Fruit fly (Drosophila melanogaster) whole organism, adult: ENCODE measurements around the gene CG45066.

Experiments used
- CG11617 ChIP-seq: fragments of 200-800 bp; sonication (Bioruptor generic); optimal IDR thresholded peaks from 2 replicates; lab custom pipeline; 2017; ENCODE audit warnings: mild to moderate bottlenecking, missing biosample characterization, missing genetic modification reagents, missing genetic modification characterization
- CG12768 ChIP-seq: fragments of 200-800 bp; sonication (Bioruptor generic); optimal IDR thresholded peaks from 2 replicates; lab custom pipeline; 2017; ENCODE audit warnings: missing biosample characterization, missing genetic modification characterization, mild to moderate bottlenecking, moderate library complexity, missing genetic modification reagents
- CG14711 ChIP-seq: fragments of 200-800 bp; sonication (Bioruptor generic); optimal IDR thresholded peaks from 2 replicates; lab custom pipeline; 2018; ENCODE audit warnings: missing biosample characterization, mild to moderate bottlenecking, missing genetic modification characterization, moderate library complexity
- CG1620 ChIP-seq: fragments of 200-800 bp; sonication (Bioruptor generic); optimal IDR thresholded peaks from 2 replicates; lab custom pipeline; 2016; ENCODE audit warnings: missing biosample characterization, missing genetic modification characterization
- CG33017 ChIP-seq: fragments of 200-800 bp; sonication (Bioruptor generic); optimal IDR thresholded peaks from 2 replicates; lab custom pipeline; 2018; ENCODE audit warnings: missing biosample characterization, mild to moderate bottlenecking, missing genetic modification characterization, moderate library complexity
- CG5204 ChIP-seq: fragments of 200-800 bp; sonication (Bioruptor generic); optimal IDR thresholded peaks from 2 replicates; lab custom pipeline; 2016; ENCODE audit warnings: missing biosample characterization, missing genetic modification characterization
- CG7045 ChIP-seq: fragments of 200-800 bp; sonication (Bioruptor generic); optimal IDR thresholded peaks from 2 replicates; lab custom pipeline; 2017; ENCODE audit warnings: missing biosample characterization, mild to moderate bottlenecking, missing genetic modification characterization
- CG7101 ChIP-seq: fragments of 200-800 bp; sonication (Bioruptor generic); optimal IDR thresholded peaks from 2 replicates; lab custom pipeline; 2018; ENCODE audit warnings: missing biosample characterization, mild to moderate bottlenecking, missing genetic modification characterization, moderate library complexity
- Clk ChIP-seq: fragments of 200-800 bp; sonication (Bioruptor generic); optimal IDR thresholded peaks from 2 replicates; lab custom pipeline; 2017; ENCODE audit warnings: missing biosample characterization, missing genetic modification characterization
- Crg-1 ChIP-seq: fragments of 200-800 bp; sonication (Bioruptor generic); optimal IDR thresholded peaks from 2 replicates; lab custom pipeline; 2016; ENCODE audit warnings: missing biosample characterization, missing genetic modification characterization
- Hr96 ChIP-seq: fragments of 200-800 bp; sonication (Bioruptor generic); optimal IDR thresholded peaks from 2 replicates; lab custom pipeline; 2016; ENCODE audit warnings: missing biosample characterization, missing genetic modification characterization
- Mnt ChIP-seq: fragments of 200-800 bp; sonication (Bioruptor generic); optimal IDR thresholded peaks from 2 replicates; lab custom pipeline; 2016; ENCODE audit warnings: missing biosample characterization, mild to moderate bottlenecking, missing genetic modification characterization
- bab1 ChIP-seq: fragments of 200-800 bp; sonication (Bioruptor generic); optimal IDR thresholded peaks from 3 replicates; lab custom pipeline; 2019; ENCODE audit warnings: missing biosample characterization, mild to moderate bottlenecking, missing genetic modification characterization, moderate library complexity
- cic ChIP-seq: fragments of 200-800 bp; sonication (Bioruptor generic); optimal IDR thresholded peaks from 2 replicates; lab custom pipeline; 2017; ENCODE audit warnings: missing biosample characterization, mild to moderate bottlenecking, missing genetic modification characterization, moderate library complexity
- cnc ChIP-seq, 2 experiments: fragments of >200 bp; optimal IDR thresholded peaks; 2 replicates each; lab custom pipeline; 2017
- kay ChIP-seq: fragments of 200-800 bp; sonication (Bioruptor generic); peaks from one replicate; lab custom pipeline; 2016; ENCODE audit warnings: missing biosample characterization, missing genetic modification characterization, borderline replicate concordance
- ovo ChIP-seq: fragments of 200-800 bp; sonication (Bioruptor generic); optimal IDR thresholded peaks from 2 replicates; lab custom pipeline; 2016; ENCODE audit warnings: missing biosample characterization, missing genetic modification characterization
- pad ChIP-seq: fragments of 200-800 bp; sonication (Bioruptor generic); optimal IDR thresholded peaks from 3 replicates; lab custom pipeline; 2017; ENCODE audit warnings: missing biosample characterization, missing genetic modification characterization, mild to moderate bottlenecking, moderate library complexity, missing genetic modification reagents
- tj ChIP-seq: fragments of 200-800 bp; sonication (Bioruptor generic); optimal IDR thresholded peaks from 3 replicates; lab custom pipeline; 2017; ENCODE audit warnings: missing biosample characterization, mild to moderate bottlenecking, missing genetic modification characterization, moderate library complexity
- toe ChIP-seq: fragments of 200-800 bp; sonication (Bioruptor generic); optimal IDR thresholded peaks from 2 replicates; lab custom pipeline; 2016; ENCODE audit warnings: missing biosample characterization, missing genetic modification characterization

The CG45066 gene

DNA sequence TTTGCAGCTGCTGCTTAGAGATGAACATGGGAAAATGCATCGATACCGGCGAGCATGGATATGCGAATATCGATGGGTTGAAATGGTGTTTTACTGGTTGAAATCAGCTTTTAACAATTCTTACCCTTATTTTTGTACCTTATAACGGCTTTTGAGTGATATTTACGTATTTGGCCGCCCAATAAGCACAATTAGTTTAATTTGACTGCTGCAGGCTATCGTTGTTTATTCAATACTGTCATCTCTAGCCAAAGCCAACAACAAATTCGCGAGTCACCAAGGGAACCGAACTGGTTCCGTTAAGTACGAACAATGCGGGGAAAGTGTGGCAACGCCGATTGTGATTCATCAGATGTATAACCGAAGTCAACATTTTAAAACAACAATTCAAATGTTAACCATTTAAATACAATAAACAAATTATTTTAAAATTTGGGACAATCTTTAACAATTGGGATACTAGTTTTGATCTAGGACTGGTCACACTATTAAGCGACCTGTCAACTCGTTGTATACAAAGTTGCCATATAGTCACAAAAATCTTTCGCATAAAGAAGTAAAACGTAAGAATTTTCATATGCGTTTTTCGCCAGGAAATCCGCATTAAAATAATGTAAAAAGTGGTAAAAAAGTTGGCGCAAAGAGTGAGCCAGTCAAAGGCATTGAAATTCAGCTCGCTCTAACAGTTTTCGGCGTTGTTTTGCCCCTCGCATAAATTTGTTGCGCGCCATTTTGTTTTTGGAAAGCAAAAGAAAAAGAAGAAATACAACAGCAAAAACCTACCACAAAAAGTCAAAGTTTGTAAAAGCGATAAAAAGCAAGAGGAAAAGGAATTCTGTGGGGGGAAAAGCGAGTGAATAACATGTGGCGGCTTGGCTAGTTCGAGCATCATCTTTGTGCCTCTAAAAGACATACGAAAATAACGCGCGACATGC is 37.4 kb upstream of the CG45066 start, which contains the start of the genes Usp5 and BtbVII:
TSS of gene Usp5 (minus strand) at position 234 of the 935 bp plus-strand sequence.
TSS of gene BtbVII (plus strand) at position 522 of the 935 bp plus-strand sequence.
- peak; percentile 56 for TF ChIP-seq Clk
- TF ChIP-seq tj (GFP tag; lab: Kevin White, UChicago) = peak; percentile 43
- peak; percentile 82 for TF ChIP-seq bab1 (GFP tag; lab: Kevin White, UChicago)
- TF ChIP-seq CG5204 (GFP tag; lab: Kevin White, UChicago) = no peak
- TF ChIP-seq CG14711 (tag; lab: Kevin White, UChicago) = peak; percentile 48
- TF ChIP-seq toe (GFP tag; lab: Kevin White, UChicago) = peak; percentile 84
- peak; percentile 62 for TF ChIP-seq CG12768 (GFP tag; lab: Kevin White, UChicago)
- TF ChIP-seq pad = peak; percentile 55
- TF ChIP-seq cnc (optimal IDR thresholded peaks at IDR 0.05; lab: Kevin White, UChicago) = peak; percentile 80 to 92
- peak; percentile 45 for TF ChIP-seq CG7045 (GFP tag; lab: Kevin White, UChicago)
- TF ChIP-seq ovo (GFP tag; lab: Kevin White, UChicago) = peak; percentile 78
- TF ChIP-seq Hr96 (GFP tag; lab: Kevin White, UChicago) = peak; percentile 86
- peak; percentile 85 for TF ChIP-seq CG1620 (GFP tag; lab: Kevin White, UChicago)
- no peak for TF ChIP-seq kay (GFP tag; lab: Kevin White, UChicago)
- peak; percentile 73 for TF ChIP-seq Crg-1 (GFP tag; lab: Kevin White, UChicago)
- TF ChIP-seq CG33017 (tag; lab: Kevin White, UChicago) = peak; percentile 0
- peak; percentile 24 for TF ChIP-seq cic (GFP tag; lab: Kevin White, UChicago)
- peak; percentile 70 for TF ChIP-seq CG11617 (GFP tag; lab: Kevin White, UChicago)
- peak; percentile 73 for TF ChIP-seq CG7101 (tag; lab: Kevin White, UChicago)
- TF ChIP-seq Mnt (GFP tag; lab: Kevin White, UChicago) = peak; percentile 71

DNA sequence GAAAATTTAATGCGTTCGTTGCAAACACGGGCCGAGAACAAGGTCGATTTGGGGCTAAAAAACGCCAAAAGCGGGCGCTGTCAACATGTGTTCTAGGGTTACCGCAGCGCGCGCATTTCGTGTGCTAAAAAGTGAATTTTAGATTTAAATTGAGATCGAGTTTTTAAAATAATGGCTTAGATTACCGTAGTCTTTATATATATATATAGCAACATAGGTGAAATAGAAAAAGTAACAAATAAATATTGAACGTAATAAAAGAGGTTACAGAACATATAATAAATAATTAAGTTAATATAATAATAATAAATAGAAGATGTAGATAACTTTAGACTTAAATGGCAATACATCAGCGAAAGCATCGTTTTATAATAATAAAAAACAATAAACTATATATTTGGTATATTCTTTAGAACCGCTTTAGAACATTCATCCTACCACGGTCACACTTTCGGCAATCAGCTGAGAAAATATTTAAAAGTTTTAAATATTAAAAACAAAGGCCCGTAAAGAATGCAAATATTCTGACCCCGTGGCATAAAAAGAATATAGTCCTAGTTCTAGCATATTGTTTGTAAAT is 32.4 kb upstream of the CG45066 start, which contains the start of the genes CG11537 and Alg2:
TSS of gene CG11537 (minus strand) at position 75 of the 580 bp plus-strand sequence.
TSS of gene Alg2 (plus strand) at position 426 of the 580 bp plus-strand sequence.
- no peak for TF ChIP-seq CG5204 (GFP tag; lab: Kevin White, UChicago)
- TF ChIP-seq toe (GFP tag; lab: Kevin White, UChicago) = no peak
- TF ChIP-seq Clk = no peak
- peak; percentile 57 for TF ChIP-seq Mnt (GFP tag; lab: Kevin White, UChicago)
- peak; percentile 55 for TF ChIP-seq bab1 (GFP tag; lab: Kevin White, UChicago)
- peak; percentile 12 for TF ChIP-seq CG7101 (tag; lab: Kevin White, UChicago)
- TF ChIP-seq CG11617 (GFP tag; lab: Kevin White, UChicago) = peak; percentile 10
- peak; percentile 59 for TF ChIP-seq tj (GFP tag; lab: Kevin White, UChicago)
- no peak for TF ChIP-seq pad
- TF ChIP-seq ovo (GFP tag; lab: Kevin White, UChicago) = no peak
- TF ChIP-seq CG33017 (tag; lab: Kevin White, UChicago) = no peak
- no peak for TF ChIP-seq cic (GFP tag; lab: Kevin White, UChicago)
- peak; percentile 54 for TF ChIP-seq CG12768 (GFP tag; lab: Kevin White, UChicago)
- TF ChIP-seq CG7045 (GFP tag; lab: Kevin White, UChicago) = peak; percentile 21
- TF ChIP-seq cnc (optimal IDR thresholded peaks at IDR 0.05; lab: Kevin White, UChicago) = no peak
- TF ChIP-seq kay (GFP tag; lab: Kevin White, UChicago) = no peak
- peak; percentile 27 for TF ChIP-seq CG1620 (GFP tag; lab: Kevin White, UChicago)
- TF ChIP-seq Crg-1 (GFP tag; lab: Kevin White, UChicago) = no peak
- no peak for TF ChIP-seq Hr96 (GFP tag; lab: Kevin White, UChicago)
- peak; percentile 98 for TF ChIP-seq CG14711 (tag; lab: Kevin White, UChicago)

DNA sequence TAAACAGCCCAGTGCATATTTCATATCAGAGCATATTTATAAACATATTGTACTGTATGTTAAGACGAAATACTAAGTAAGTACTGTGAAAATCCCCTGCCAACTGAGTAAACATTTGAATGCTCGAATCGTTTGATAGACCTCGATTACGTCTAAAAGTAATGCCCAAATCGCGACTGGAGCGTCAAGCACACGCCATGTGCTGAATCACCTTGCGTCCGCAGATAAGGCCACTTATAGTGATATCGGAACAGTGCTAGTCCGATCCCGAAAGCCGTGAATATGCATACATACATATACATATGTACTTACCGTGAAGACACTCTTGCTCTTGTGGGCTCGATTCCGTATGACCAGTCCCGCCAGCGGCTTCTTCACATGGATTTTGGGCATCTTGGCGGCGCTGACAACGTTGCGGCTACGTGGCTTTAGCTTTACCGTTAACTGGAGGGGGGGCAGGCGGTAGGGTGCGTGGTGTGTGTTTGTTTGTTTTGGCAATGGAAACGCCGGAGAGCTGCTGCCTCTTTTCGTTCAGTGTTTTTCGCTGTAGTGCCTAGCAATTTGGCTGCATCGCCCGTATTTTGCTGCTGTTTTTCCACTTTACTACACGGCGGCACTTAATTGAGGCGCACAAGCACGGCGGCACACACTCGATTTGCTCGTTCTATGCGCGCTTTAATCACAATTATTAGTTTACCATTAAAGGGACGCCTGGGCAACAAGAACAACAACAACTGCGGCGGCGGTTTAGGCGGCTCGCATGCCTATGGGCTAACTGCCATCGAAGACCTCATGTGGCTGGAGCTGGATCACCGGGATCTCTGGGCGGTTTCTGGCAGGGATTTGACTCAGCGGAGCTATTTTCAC is 31.7 kb upstream of the CG45066 start:
- TF ChIP-seq kay (GFP tag; lab: Kevin White, UChicago) = no peak
- TF ChIP-seq CG14711 (tag; lab: Kevin White, UChicago) = no peak
- TF ChIP-seq ovo (GFP tag; lab: Kevin White, UChicago) = peak; percentile 29
- TF ChIP-seq cnc (optimal IDR thresholded peaks at IDR 0.05; lab: Kevin White, UChicago) = peak in 1 of 2 experiments; percentile 8
- TF ChIP-seq Mnt (GFP tag; lab: Kevin White, UChicago) = peak; percentile 52

DNA sequence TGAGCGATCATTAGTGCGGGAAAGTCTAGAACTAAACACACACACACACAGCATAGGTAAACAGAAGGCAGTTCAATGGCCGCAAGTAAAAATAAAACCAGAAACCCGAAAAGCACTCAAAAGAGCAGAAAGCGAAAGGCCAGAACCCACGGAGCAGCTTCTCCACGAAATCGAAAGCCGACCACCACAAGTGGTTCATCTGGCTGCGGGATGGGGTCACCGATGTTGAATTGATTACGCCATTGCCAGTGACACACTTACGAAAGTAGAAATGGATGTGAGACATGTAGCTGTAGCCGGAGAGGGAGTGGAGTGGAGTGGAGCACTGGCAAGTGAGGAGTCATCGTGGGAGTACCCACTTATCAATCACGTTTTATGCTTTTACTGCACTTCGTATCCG is 30.4 kb upstream of the CG45066 start:
- no peak for TF ChIP-seq CG12768 (GFP tag; lab: Kevin White, UChicago)
- TF ChIP-seq pad = no peak
- TF ChIP-seq CG7101 (tag; lab: Kevin White, UChicago) = no peak
